Worm (Caenorhabditis elegans) whole organism, young adult: ENCODE measurements around the gene srx-114.

Source experiments
- F39B2.1 ChIP-seq: fragments of 200-800 bp; sonication (Bioruptor generic); IDR thresholded peaks from 2 replicates; pipeline ENCODE4 v1.3.6; 2022; ENCODE audit warnings: missing genetic modification reagents, missing genetic modification characterization, missing compliant biosample characterization
- F57A8.1 ChIP-seq: fragments of 200-800 bp; sonication (Bioruptor generic); optimal IDR thresholded peaks from 2 replicates; lab custom pipeline; 2018; ENCODE audit warnings: mild to moderate bottlenecking, missing genetic modification characterization, moderate library complexity, missing compliant biosample characterization
- Y67H2A.10 ChIP-seq: fragments of 200-800 bp; sonication (Bioruptor generic); conservative IDR thresholded peaks from 2 replicates; pipeline ENCODE4 v1.3.6; 2022; ENCODE audit warnings: missing genetic modification reagents, missing genetic modification characterization, missing compliant biosample characterization
- attf-6 ChIP-seq: fragments of 200-800 bp; sonication (Bioruptor generic); IDR thresholded peaks from 2 replicates; pipeline ENCODE4 v1.3.6; 2022; ENCODE audit warnings: missing genetic modification reagents, missing genetic modification characterization, missing compliant biosample characterization
- hmg-20 ChIP-seq: fragments of 200-800 bp; sonication (Bioruptor generic); IDR thresholded peaks from 2 replicates; pipeline ENCODE4 v1.3.6; 2022; ENCODE audit warnings: missing genetic modification reagents, missing genetic modification characterization, missing compliant biosample characterization
- lsy-27 ChIP-seq: sonication (generic microtip); optimal IDR thresholded peaks from 2 replicates; lab custom pipeline; 2017; ENCODE audit warnings: missing genetic modification characterization, mild to moderate bottlenecking, missing compliant biosample characterization, antibody characterized with exemption, missing genotype, borderline replicate concordance; ENCODE audit not compliant: insufficient read depth
- madf-6 ChIP-seq: fragments of 200-800 bp; sonication (Bioruptor generic); IDR thresholded peaks from 2 replicates; pipeline ENCODE4 v1.3.6; 2022; ENCODE audit warnings: missing genetic modification reagents, missing genetic modification characterization, missing compliant biosample characterization
- madf-8 ChIP-seq: fragments of 200-800 bp; sonication (Bioruptor generic); conservative IDR thresholded peaks from 2 replicates; pipeline ENCODE4 v1.3.6; 2022; ENCODE audit warnings: missing genetic modification reagents, missing genetic modification characterization, missing compliant biosample characterization
- pbrm-1 ChIP-seq: fragments of 200-800 bp; sonication (Bioruptor generic); IDR thresholded peaks from 2 replicates; pipeline ENCODE4 v1.3.6; 2022; ENCODE audit warnings: missing genetic modification reagents, missing genetic modification characterization, missing compliant biosample characterization
- rpc-1 ChIP-seq, 2 experiments: fragments of 150-350 bp in 1 of 2; sonication (generic microtip) in 1 of 2; optimal IDR thresholded peaks; 2 replicates each; lab custom pipeline; 2014 to 2018; ENCODE audit warnings: missing biosample characterization in 1 of 2, missing genetic modification characterization in 1 of 2, missing genetic modification reagents in 1 of 2, missing genotype in 1 of 2
- sea-2 ChIP-seq: fragments of 200-800 bp; sonication (Bioruptor generic); IDR thresholded peaks from 2 replicates; pipeline ENCODE4 v1.3.6; 2022; ENCODE audit warnings: missing genetic modification characterization, missing compliant biosample characterization
- snpc-3.4 ChIP-seq: sonication (generic microtip); optimal IDR thresholded peaks from 2 replicates; lab custom pipeline; 2017; ENCODE audit warnings: missing genetic modification characterization, mild to moderate bottlenecking, missing compliant biosample characterization, antibody characterized with exemption, moderate library complexity, missing genotype, missing genetic modification reagents
- ztf-18 ChIP-seq: sonication (generic microtip); optimal IDR thresholded peaks from 2 replicates; lab custom pipeline; 2016; ENCODE audit warnings: missing genotype, mild to moderate bottlenecking, missing genetic modification characterization, missing compliant biosample characterization
- ztf-6 ChIP-seq: fragments of 200-800 bp; sonication (Bioruptor generic); IDR thresholded peaks from 2 replicates; pipeline ENCODE4 v1.3.6; 2022; ENCODE audit warnings: missing genetic modification reagents, missing genetic modification characterization, missing compliant biosample characterization

DNA sequence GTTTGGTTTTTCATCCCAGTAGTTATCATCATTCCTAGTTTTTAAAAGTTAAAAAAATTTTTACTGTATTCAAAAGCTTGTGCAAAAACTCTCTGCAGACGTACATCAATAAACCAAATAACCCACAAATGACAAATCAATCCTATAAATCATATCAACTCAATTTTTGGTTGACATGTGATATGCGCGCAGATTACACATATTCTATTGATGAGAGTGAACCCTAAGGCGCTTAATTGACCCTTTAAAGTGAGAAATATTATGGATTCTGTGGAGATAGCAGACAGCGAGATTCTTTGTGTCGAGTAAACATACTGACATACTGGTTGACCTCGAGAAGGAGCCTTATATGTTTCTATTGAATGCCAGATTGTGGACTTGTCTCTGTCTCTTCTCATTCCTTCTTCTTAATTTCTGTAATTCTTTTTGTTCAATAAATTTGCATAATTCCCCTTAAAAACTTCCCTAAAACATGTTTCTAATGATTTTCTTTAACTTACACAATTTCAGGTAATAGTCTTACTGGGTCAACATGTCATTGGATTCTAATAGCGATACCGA lies 16.7 kb downstream of the srx-114 start, which contains the start of gene EEED8.2:
- no peak for TF ChIP-seq madf-6 (GFP tag; lab: Robert Waterston, UW)
- no peak for TF ChIP-seq hmg-20 (GFP tag; lab: Robert Waterston, UW)
- no peak for TF ChIP-seq ztf-6 (GFP tag; lab: Robert Waterston, UW)
- TF ChIP-seq snpc-3.4 (tag; lab: Kevin White, UChicago), result no peak
- TF ChIP-seq F39B2.1 (GFP tag; lab: Robert Waterston, UW), result no peak
- TF ChIP-seq sea-2, result no peak
- TF ChIP-seq Y67H2A.10 (GFP tag; lab: Robert Waterston, UW), result no peak
- no peak for TF ChIP-seq lsy-27 (tag; lab: Kevin White, UChicago)
- no peak for TF ChIP-seq attf-6 (GFP tag; lab: Robert Waterston, UW)
- no peak for TF ChIP-seq F57A8.1 (GFP tag; lab: Kevin White, UChicago)
- no peak for TF ChIP-seq rpc-1 (optimal IDR thresholded peaks at IDR 0.05; lab: Kevin White, UChicago)
- no peak for TF ChIP-seq rpc-1 (tag; optimal IDR thresholded peaks at IDR 0.05; lab: Kevin White, UChicago)
- TF ChIP-seq madf-8, result no peak
- TF ChIP-seq ztf-18, result no peak
- TF ChIP-seq pbrm-1, result no peak
